Fruit fly (Drosophila melanogaster) whole organism, embryonic: ENCODE results near the gene Fcp3C.

Experiments
- Bteb2 ChIP-seq: fragments of 200-800 bp; sonication (Bioruptor generic); optimal IDR thresholded peaks from 2 replicates; lab custom pipeline; 2016; ENCODE audit warnings: missing biosample characterization, missing genetic modification characterization
- CG10462 ChIP-seq: fragments of 200-800 bp; sonication (Bioruptor generic); optimal IDR thresholded peaks from 2 replicates; lab custom pipeline; 2016; ENCODE audit warnings: missing biosample characterization, missing genetic modification characterization
- CG11093 ChIP-seq: fragments of 200-800 bp; sonication (Bioruptor generic); IDR thresholded peaks from 3 replicates; pipeline ENCODE4 v1.3.6; 2022; ENCODE audit warnings: missing biosample characterization, missing genetic modification characterization
- CG11723 ChIP-seq: fragments of 200-800 bp; sonication (Bioruptor generic); optimal IDR thresholded peaks from 2 replicates; lab custom pipeline; 2017; ENCODE audit warnings: missing biosample characterization, mild to moderate bottlenecking, missing genetic modification characterization
- CG12155 ChIP-seq: fragments of 200-800 bp; sonication (Bioruptor generic); optimal IDR thresholded peaks from 3 replicates; lab custom pipeline; 2016; ENCODE audit warnings: missing biosample characterization, missing genetic modification characterization
- CG1233 ChIP-seq: fragments of 200-800 bp; sonication (Bioruptor generic); optimal IDR thresholded peaks from 4 replicates; lab custom pipeline; 2018; ENCODE audit warnings: missing biosample characterization, mild to moderate bottlenecking, missing genetic modification characterization
- CG12942 ChIP-seq: fragments of 200-800 bp; sonication (Bioruptor generic); optimal IDR thresholded peaks from 3 replicates; lab custom pipeline; 2016; ENCODE audit warnings: missing biosample characterization, missing genetic modification characterization
- CG14014 ChIP-seq: fragments of 200-800 bp; sonication (Bioruptor generic); IDR thresholded peaks from 2 replicates; pipeline ENCODE4 v1.3.6; 2022; ENCODE audit warnings: missing biosample characterization, missing genetic modification characterization
- CG15269 ChIP-seq: fragments of 200-800 bp; sonication (Bioruptor generic); optimal IDR thresholded peaks from 2 replicates; lab custom pipeline; 2018; ENCODE audit warnings: missing biosample characterization, mild to moderate bottlenecking, missing genetic modification characterization, moderate library complexity
- CG15696 ChIP-seq: fragments of 200-800 bp; sonication (Bioruptor generic); optimal IDR thresholded peaks from 2 replicates; lab custom pipeline; 2019; ENCODE audit warnings: missing biosample characterization, mild to moderate bottlenecking, missing genetic modification characterization, moderate library complexity
- CG17359 ChIP-seq: fragments of 200-800 bp; sonication (Bioruptor generic); optimal IDR thresholded peaks from 3 replicates; lab custom pipeline; 2018; ENCODE audit warnings: missing biosample characterization, mild to moderate bottlenecking, missing genetic modification characterization, moderate library complexity
- CG1792 ChIP-seq: fragments of 200-800 bp; sonication (Bioruptor generic); optimal IDR thresholded peaks from 2 replicates; lab custom pipeline; 2016; ENCODE audit warnings: missing biosample characterization, missing genetic modification characterization
- CG1832 ChIP-seq: fragments of 200-800 bp; sonication (Bioruptor generic); optimal IDR thresholded peaks from 2 replicates; lab custom pipeline; 2017; ENCODE audit warnings: missing biosample characterization, mild to moderate bottlenecking, missing genetic modification characterization, inconsistent platforms
- CG18619 ChIP-seq: fragments of 200-800 bp; sonication (Bioruptor generic); optimal IDR thresholded peaks from 3 replicates; lab custom pipeline; 2017; ENCODE audit warnings: missing biosample characterization, mild to moderate bottlenecking, missing genetic modification characterization
- CG2202 ChIP-seq: fragments of 200-800 bp; sonication (Bioruptor generic); optimal IDR thresholded peaks from 2 replicates; lab custom pipeline; 2018; ENCODE audit warnings: missing biosample characterization, mild to moderate bottlenecking, missing genetic modification characterization
- CG3065 ChIP-seq: fragments of 200-800 bp; sonication (Bioruptor generic); optimal IDR thresholded peaks from 2 replicates; lab custom pipeline; 2016; ENCODE audit warnings: missing biosample characterization, missing genetic modification characterization
- CG34422 ChIP-seq: fragments of 200-800 bp; sonication (Bioruptor generic); IDR thresholded peaks from 3 replicates; pipeline ENCODE4 v1.3.6; 2022; ENCODE audit warnings: missing biosample characterization, missing genetic modification characterization
- CG6683 ChIP-seq: fragments of 200-800 bp; sonication (Bioruptor generic); optimal IDR thresholded peaks from 2 replicates; lab custom pipeline; 2017; ENCODE audit warnings: missing biosample characterization, mild to moderate bottlenecking, missing genetic modification characterization, missing genetic modification reagents
- CG6791 ChIP-seq: fragments of 200-800 bp; sonication (Bioruptor generic); IDR thresholded peaks from 3 replicates; pipeline ENCODE4 v1.3.6; 2022; ENCODE audit warnings: missing biosample characterization, missing genetic modification characterization; ENCODE audit not compliant: partially characterized antibody
- CG6854 ChIP-seq: fragments of 200-800 bp; sonication (Bioruptor generic); optimal IDR thresholded peaks from 3 replicates; lab custom pipeline; 2017; ENCODE audit warnings: missing biosample characterization, mild to moderate bottlenecking, missing genetic modification characterization
- CG7987 ChIP-seq: fragments of 200-800 bp; sonication (Bioruptor generic); optimal IDR thresholded peaks from 2 replicates; lab custom pipeline; 2018; ENCODE audit warnings: missing biosample characterization, mild to moderate bottlenecking, missing genetic modification characterization, moderate library complexity
- CG8290 ChIP-seq, 3 experiments: fragments of 200-800 bp; sonication (Bioruptor generic); optimal IDR thresholded peaks; 2 replicates each; lab custom pipeline; 2016 to 2019; ENCODE audit warnings: missing biosample characterization in 3 of 3, missing genetic modification characterization in 3 of 3, mild to moderate bottlenecking in 2 of 3, moderate library complexity in 1 of 3
- CG9437 ChIP-seq: fragments of 200-800 bp; sonication (Bioruptor generic); optimal IDR thresholded peaks from 2 replicates; lab custom pipeline; 2018; ENCODE audit warnings: missing biosample characterization, mild to moderate bottlenecking, missing genetic modification characterization
- CG9876 ChIP-seq: fragments of 200-800 bp; sonication (Bioruptor generic); optimal IDR thresholded peaks from 2 replicates; lab custom pipeline; 2016; ENCODE audit warnings: missing biosample characterization, missing genetic modification characterization
- Eip74EF ChIP-seq, 2 experiments: fragments of 200-800 bp in 1 of 2; fragments of >200 bp in 1 of 2; sonication (Bioruptor generic) in 1 of 2; optimal IDR thresholded peaks; 2 replicates each; lab custom pipeline; 2017 to 2019; ENCODE audit warnings: missing biosample characterization in 2 of 2, missing genetic modification characterization in 2 of 2, mild to moderate bottlenecking in 1 of 2, moderate library complexity in 1 of 2
- H2.0 ChIP-seq: fragments of 200-800 bp; sonication (Bioruptor generic); IDR thresholded peaks from 2 replicates; pipeline ENCODE4 v1.3.6; 2022; ENCODE audit warnings: missing biosample characterization, missing genetic modification characterization
- HLH3B ChIP-seq: fragments of 200-800 bp; sonication (Bioruptor generic); IDR thresholded peaks from 2 replicates; pipeline ENCODE4 v1.3.6; 2022; ENCODE audit warnings: missing biosample characterization, missing genetic modification characterization
- Hand ChIP-seq: fragments of 200-800 bp; sonication (Bioruptor generic); optimal IDR thresholded peaks from 2 replicates; lab custom pipeline; 2017; ENCODE audit warnings: mild to moderate bottlenecking, missing biosample characterization, missing genetic modification reagents, missing genetic modification characterization
- Lpt ChIP-seq: fragments of >200 bp; optimal IDR thresholded peaks from 2 replicates; lab custom pipeline; 2018; ENCODE audit warnings: missing biosample characterization, missing genetic modification characterization
- NK7.1 ChIP-seq: fragments of 200-800 bp; sonication (Bioruptor generic); optimal IDR thresholded peaks from 3 replicates; lab custom pipeline; 2016; ENCODE audit warnings: missing biosample characterization, missing genetic modification characterization
- Ravus ChIP-seq: fragments of 200-800 bp; sonication (Bioruptor generic); IDR thresholded peaks from 2 replicates; pipeline ENCODE4 v1.3.6; 2022; ENCODE audit warnings: missing biosample characterization, missing genetic modification characterization
- Side ChIP-seq: fragments of 200-800 bp; sonication (Bioruptor generic); optimal IDR thresholded peaks from 2 replicates; lab custom pipeline; 2016; ENCODE audit warnings: missing biosample characterization, missing genetic modification characterization
- Trl ChIP-seq, 3 experiments: fragments of >200 bp in 2 of 3; fragments of 200-800 bp in 1 of 3; sonication (Bioruptor generic) in 1 of 3; optimal IDR thresholded peaks; 2 replicates in 1 of 3; 3 replicates in 2 of 3; lab custom pipeline; 2016 to 2017; ENCODE audit warnings: missing biosample characterization in 1 of 3, missing genetic modification characterization in 1 of 3
- Vsx1 ChIP-seq: fragments of 200-800 bp; sonication (Bioruptor generic); optimal IDR thresholded peaks from 2 replicates; lab custom pipeline; 2017; ENCODE audit warnings: missing biosample characterization, mild to moderate bottlenecking, missing genetic modification characterization, missing genetic modification reagents
- ac ChIP-seq: fragments of 200-800 bp; sonication (Bioruptor generic); optimal IDR thresholded peaks from 3 replicates; lab custom pipeline; 2017; ENCODE audit warnings: missing biosample characterization, mild to moderate bottlenecking, missing genetic modification characterization
- bcd ChIP-seq: fragments of 200-800 bp; sonication (Bioruptor generic); optimal IDR thresholded peaks from 2 replicates; lab custom pipeline; 2017; ENCODE audit warnings: missing biosample characterization, mild to moderate bottlenecking, missing genetic modification characterization
- corto ChIP-seq: fragments of 200-800 bp; sonication (Bioruptor generic); optimal IDR thresholded peaks from 2 replicates; lab custom pipeline; 2016; ENCODE audit warnings: missing biosample characterization, mild to moderate bottlenecking, missing genetic modification characterization, moderate library complexity
- gsb-n ChIP-seq: fragments of 200-800 bp; sonication (Bioruptor generic); optimal IDR thresholded peaks from 3 replicates; lab custom pipeline; 2018; ENCODE audit warnings: missing biosample characterization, mild to moderate bottlenecking, missing genetic modification characterization
- insv ChIP-seq, 2 experiments: fragments of 200-800 bp; sonication (Bioruptor generic); optimal IDR thresholded peaks; 3 replicates each; lab custom pipeline; 2016 to 2018; ENCODE audit warnings: missing biosample characterization in 2 of 2, missing genetic modification characterization in 2 of 2
- lab ChIP-seq: fragments of 200-800 bp; sonication (Bioruptor generic); optimal IDR thresholded peaks from 3 replicates; lab custom pipeline; 2017; ENCODE audit warnings: missing biosample characterization, missing genetic modification characterization, mild to moderate bottlenecking, moderate library complexity, missing genetic modification reagents
- pfk ChIP-seq: fragments of 200-800 bp; sonication (Bioruptor generic); optimal IDR thresholded peaks from 2 replicates; lab custom pipeline; 2018; ENCODE audit warnings: missing biosample characterization, mild to moderate bottlenecking, missing genetic modification characterization, moderate library complexity
- pita ChIP-seq: fragments of 200-800 bp; sonication (Bioruptor generic); optimal IDR thresholded peaks from 2 replicates; lab custom pipeline; 2017; ENCODE audit warnings: missing biosample characterization, mild to moderate bottlenecking, missing genetic modification characterization
- row ChIP-seq: fragments of 200-800 bp; sonication (Bioruptor generic); IDR thresholded peaks from 3 replicates; pipeline ENCODE4 v1.3.6; 2022; ENCODE audit warnings: missing biosample characterization, missing genetic modification characterization
- sens ChIP-seq: fragments of 200-800 bp; sonication (Bioruptor generic); peaks from one replicate; lab custom pipeline; 2016; ENCODE audit warnings: missing biosample characterization, missing genetic modification characterization
- sens-2 ChIP-seq: fragments of 200-800 bp; sonication (Bioruptor generic); IDR thresholded peaks from 2 replicates; pipeline ENCODE4 v1.3.6; 2022; ENCODE audit warnings: missing biosample characterization, missing genetic modification characterization
- seq ChIP-seq: fragments of 200-800 bp; sonication (Bioruptor generic); IDR thresholded peaks from 2 replicates; pipeline ENCODE4 v1.3.6; 2022; ENCODE audit warnings: missing biosample characterization, missing genetic modification characterization
- sob ChIP-seq: fragments of 200-800 bp; sonication (Bioruptor generic); IDR thresholded peaks from 2 replicates; pipeline ENCODE4 v1.3.6; 2022; ENCODE audit warnings: missing biosample characterization, missing genetic modification characterization
- yki ChIP-seq: fragments of >200 bp; optimal IDR thresholded peaks from 3 replicates; lab custom pipeline; 2018

The Fcp3C gene

DNA sequence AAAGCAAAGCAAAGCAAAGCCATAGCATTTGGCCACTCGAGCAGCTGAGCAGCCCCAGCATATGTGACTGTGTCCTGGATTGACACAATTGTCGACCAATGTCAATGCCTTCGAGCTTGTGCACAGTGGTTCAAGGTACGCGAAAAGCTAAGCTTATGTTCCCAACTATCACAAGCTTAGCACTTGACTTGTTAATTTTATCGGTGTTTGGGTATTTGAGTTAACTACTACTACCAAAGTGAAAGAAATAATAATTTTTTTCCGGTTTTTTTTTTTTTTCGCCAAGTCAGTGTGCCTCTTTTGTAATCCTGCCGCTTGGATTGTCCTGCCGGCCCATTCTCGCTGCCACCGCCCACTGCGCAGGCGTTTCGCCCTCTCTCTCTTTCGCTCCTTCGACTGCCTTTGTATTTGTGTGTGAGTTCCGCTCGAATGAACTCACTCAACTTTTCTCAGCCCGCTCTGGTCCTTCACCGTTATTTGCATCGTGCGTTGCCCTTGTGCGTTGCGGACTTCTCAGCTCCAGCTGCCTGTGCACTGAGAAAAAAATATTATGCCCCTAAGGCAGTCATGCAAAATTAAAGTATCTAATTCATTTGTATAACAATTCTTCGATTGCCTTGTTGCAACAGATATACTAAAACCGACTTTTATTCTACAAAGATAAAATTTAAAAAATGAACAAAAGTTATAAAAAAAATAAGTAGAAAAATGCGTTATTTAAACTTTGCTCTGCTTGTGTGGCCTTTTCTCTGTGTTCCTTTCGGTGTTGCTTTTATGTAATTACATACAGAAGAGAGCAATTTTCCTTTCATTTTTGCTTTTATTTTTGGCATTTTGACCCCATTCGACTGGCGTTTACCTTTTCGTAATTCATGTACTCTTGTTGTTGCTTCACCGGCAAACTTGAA is 31.9 kb upstream of the Fcp3C start (continued):
- TF ChIP-seq CG34422 (GFP tag; lab: Robert Waterston, UW): peak; percentile 62; the same call in 2 of the 3 replicates
- TF ChIP-seq lab (GFP tag; lab: Kevin White, UChicago): peak; percentile 89
- peak; percentile 23 for TF ChIP-seq CG11723 (GFP tag; lab: Kevin White, UChicago)
- TF ChIP-seq CG14014 (GFP tag; lab: Robert Waterston, UW): peak; percentile 78
- TF ChIP-seq CG12155: peak; percentile 40
- TF ChIP-seq gsb-n (tag; lab: Kevin White, UChicago): no peak
- peak; percentile 57 for TF ChIP-seq CG6683 (GFP tag; lab: Kevin White, UChicago)
- no peak for TF ChIP-seq insv (GFP tag; optimal IDR thresholded peaks at IDR 0.05; lab: Kevin White, UChicago)
- TF ChIP-seq H2.0 (GFP tag; lab: Robert Waterston, UW): peak; percentile 51
- no peak for TF ChIP-seq pita (GFP tag; lab: Kevin White, UChicago)
- TF ChIP-seq CG3065 (GFP tag; lab: Kevin White, UChicago): no peak
- TF ChIP-seq CG9876: peak; percentile 30
- TF ChIP-seq HLH3B: peak; percentile 73
- peak in 1 of 2 experiments; percentile 3 for TF ChIP-seq Trl (optimal IDR thresholded peaks at IDR 0.05; lab: Kevin White, UChicago)
- TF ChIP-seq Trl (GFP tag; optimal IDR thresholded peaks at IDR 0.05; lab: Kevin White, UChicago): peak; percentile 81
- TF ChIP-seq ac (GFP tag; lab: Kevin White, UChicago): no peak
- no peak for TF ChIP-seq CG10462 (GFP tag; lab: Kevin White, UChicago)
- TF ChIP-seq Hand (GFP tag; lab: Kevin White, UChicago): peak; percentile 79
- peak; percentile 8 for TF ChIP-seq CG9437 (GFP tag; lab: Kevin White, UChicago)
- no peak for TF ChIP-seq CG8290 (GFP tag; optimal IDR thresholded peaks at IDR 0.05; lab: Kevin White, UChicago)
- TF ChIP-seq CG8290 (tag; optimal IDR thresholded peaks at IDR 0.05; lab: Kevin White, UChicago): peak in 1 of 2 experiments; percentile 63
- no peak for TF ChIP-seq CG2202 (tag; lab: Kevin White, UChicago)
- peak; percentile 58 for TF ChIP-seq CG18619 (GFP tag; lab: Kevin White, UChicago)
- TF ChIP-seq CG17359 (tag; lab: Kevin White, UChicago): peak; percentile 75
- TF ChIP-seq yki (lab: Kevin White, UChicago): no peak
- TF ChIP-seq Bteb2 (GFP tag; lab: Kevin White, UChicago): peak; percentile 2
- TF ChIP-seq CG6854 (GFP tag; lab: Kevin White, UChicago): no peak
- no peak for TF ChIP-seq corto (GFP tag; lab: Kevin White, UChicago)
- TF ChIP-seq CG1832 (GFP tag; lab: Kevin White, UChicago): no peak
- no peak for TF ChIP-seq Vsx1 (GFP tag; lab: Kevin White, UChicago)
- TF ChIP-seq seq (GFP tag; lab: Robert Waterston, UW): peak; percentile 76
- TF ChIP-seq CG12942 (GFP tag; lab: Kevin White, UChicago): peak; percentile 39
- TF ChIP-seq Eip74EF (GFP tag; optimal IDR thresholded peaks at IDR 0.05; lab: Kevin White, UChicago): no peak
- TF ChIP-seq sob: peak; percentile 76
- TF ChIP-seq CG7987 (GFP tag; lab: Kevin White, UChicago): no peak
- peak; percentile 72 for TF ChIP-seq CG15269 (tag; lab: Kevin White, UChicago)
- TF ChIP-seq CG15696 (tag; lab: Kevin White, UChicago): no peak
- peak; percentile 45 for TF ChIP-seq bcd
- peak; percentile 27 for TF ChIP-seq Side (GFP tag; lab: Kevin White, UChicago)
- TF ChIP-seq Ravus: peak; percentile 16
- peak; percentile 77 for TF ChIP-seq row (GFP tag; lab: Robert Waterston, UW)
- no peak for TF ChIP-seq pfk (GFP tag; lab: Kevin White, UChicago)
- peak; percentile 90 for TF ChIP-seq sens (GFP tag; lab: Kevin White, UChicago)
- TF ChIP-seq CG6791 (GFP tag; lab: Robert Waterston, UW): no peak
- TF ChIP-seq CG1792 (GFP tag; lab: Kevin White, UChicago): peak; percentile 45
- TF ChIP-seq sens-2: peak; percentile 53; the same call in 1 of the 2 replicates
- peak; percentile 54 for TF ChIP-seq NK7.1
- peak; percentile 24; the same call in 1 of the 3 replicates for TF ChIP-seq CG11093 (GFP tag; lab: Robert Waterston, UW)
- TF ChIP-seq CG1233 (GFP tag; lab: Kevin White, UChicago): peak; percentile 49
- TF ChIP-seq Lpt (GFP tag; lab: Kevin White, UChicago): no peak
